Worm (Caenorhabditis elegans) whole organism, L4 larva: Measurements from ENCODE around the gene Y39A1A.27.
A peak's percentile ranks its signal among the peaks of the same experiment; 100 is the strongest.

ENCODE experiments used
- D1046.2 ChIP-seq: fragments of 200-800 bp; sonication (Bioruptor generic); IDR thresholded peaks from 2 replicates; pipeline ENCODE4 v1.3.6; 2022; ENCODE audit warnings: missing genetic modification characterization, missing compliant biosample characterization
- F10B5.3 ChIP-seq: sonication (generic microtip); optimal IDR thresholded peaks from 2 replicates; lab custom pipeline; 2016; ENCODE audit warnings: mild to moderate bottlenecking, missing genetic modification characterization, missing compliant biosample characterization
- F37D6.2 ChIP-seq: sonication (generic microtip); optimal IDR thresholded peaks from 2 replicates; lab custom pipeline; 2016; ENCODE audit warnings: mild to moderate bottlenecking, missing genetic modification characterization, missing compliant biosample characterization
- F49E8.2 ChIP-seq: sonication (generic microtip); optimal IDR thresholded peaks from 2 replicates; lab custom pipeline; 2016; ENCODE audit warnings: missing compliant biosample characterization, mild to moderate bottlenecking, missing genetic modification characterization, borderline replicate concordance
- R02D3.7 ChIP-seq: fragments of 150-350 bp; sonication (generic microtip); optimal IDR thresholded peaks from 3 replicates; lab custom pipeline; 2014; ENCODE audit warnings: missing biosample characterization, missing genetic modification characterization
- T20F7.1 ChIP-seq: fragments of 200-800 bp; sonication (Bioruptor generic); optimal IDR thresholded peaks from 2 replicates; lab custom pipeline; 2018; ENCODE audit warnings: mild to moderate bottlenecking, missing genetic modification characterization, missing compliant biosample characterization
- T26A8.4 ChIP-seq: fragments of 200-800 bp; sonication (Bioruptor generic); IDR thresholded peaks from 2 replicates; pipeline ENCODE4 v1.3.6; 2022; ENCODE audit warnings: missing genetic modification characterization, missing compliant biosample characterization
- Y5F2A.4 ChIP-seq: fragments of 200-800 bp; sonication (Bioruptor generic); optimal IDR thresholded peaks from 2 replicates; lab custom pipeline; 2018; ENCODE audit warnings: mild to moderate bottlenecking, missing genetic modification characterization, missing compliant biosample characterization
- Y75B8A.6 ChIP-seq: fragments of 200-800 bp; sonication (Bioruptor generic); IDR thresholded peaks from 2 replicates; pipeline ENCODE4 v1.3.6; 2022; ENCODE audit warnings: missing genetic modification reagents, missing genetic modification characterization, missing compliant biosample characterization
- ZK337.2 ChIP-seq: fragments of 200-800 bp; sonication (Bioruptor generic); IDR thresholded peaks from 2 replicates; pipeline ENCODE4 v1.3.6; 2022; ENCODE audit warnings: missing genetic modification reagents, missing genetic modification characterization, missing compliant biosample characterization
- aha-1 ChIP-seq: fragments of 150-350 bp; peaks from one replicate; lab custom pipeline; 2014; ENCODE audit warnings: missing biosample characterization, missing genetic modification characterization
- attf-4 ChIP-seq: sonication (generic microtip); optimal IDR thresholded peaks from 3 replicates; lab custom pipeline; 2017; ENCODE audit warnings: missing biosample characterization, missing genetic modification characterization
- ceh-44 ChIP-seq: fragments of 200-800 bp; sonication (Bioruptor generic); IDR thresholded peaks from 2 replicates; pipeline ENCODE4 v1.3.6; 2022; ENCODE audit warnings: missing genetic modification reagents, missing genetic modification characterization, missing compliant biosample characterization
- ces-1 ChIP-seq: fragments of 150-350 bp; sonication (generic microtip); optimal IDR thresholded peaks from 4 replicates; lab custom pipeline; 2014; ENCODE audit warnings: missing biosample characterization, missing genetic modification reagents, missing genetic modification characterization
- cey-2 ChIP-seq: sonication (generic microtip); optimal IDR thresholded peaks from 3 replicates; lab custom pipeline; 2017; ENCODE audit warnings: missing genetic modification characterization, mild to moderate bottlenecking, missing compliant biosample characterization, antibody characterized with exemption, borderline replicate concordance; ENCODE audit not compliant: insufficient read depth
- daf-12 ChIP-seq: fragments of 150-350 bp; optimal IDR thresholded peaks from 2 replicates; lab custom pipeline; 2014; ENCODE audit warnings: missing biosample characterization, missing genetic modification reagents, missing genetic modification characterization
- dmd-9 ChIP-seq: fragments of 200-800 bp; sonication (Bioruptor generic); IDR thresholded peaks from 2 replicates; pipeline ENCODE4 v1.3.6; 2022; ENCODE audit warnings: missing genetic modification reagents, missing genetic modification characterization, missing compliant biosample characterization
- dpl-1 ChIP-seq: fragments of 150-350 bp; optimal IDR thresholded peaks from 2 replicates; lab custom pipeline; 2014; ENCODE audit warnings: missing biosample characterization, missing genetic modification reagents, missing genetic modification characterization
- egl-27 ChIP-seq: sonication (generic microtip); optimal IDR thresholded peaks from 3 replicates; lab custom pipeline; 2017; ENCODE audit warnings: missing biosample characterization, missing genetic modification reagents, missing genetic modification characterization
- fos-1 ChIP-seq: fragments of 150-350 bp; optimal IDR thresholded peaks from 2 replicates; lab custom pipeline; 2014; ENCODE audit warnings: missing biosample characterization, missing genetic modification characterization
- hif-1 ChIP-seq, 2 experiments: sonication (generic microtip); optimal IDR thresholded peaks; 2 replicates each; lab custom pipeline; 2016 to 2017; ENCODE audit warnings: missing compliant biosample characterization in 2 of 2, missing genetic modification characterization in 2 of 2, missing genetic modification reagents in 2 of 2, missing genotype in 2 of 2, mild to moderate bottlenecking in 1 of 2
- hlh-11 ChIP-seq: fragments of 200-800 bp; sonication (Bioruptor generic); optimal IDR thresholded peaks from 2 replicates; lab custom pipeline; 2018; ENCODE audit warnings: mild to moderate bottlenecking, missing genetic modification characterization, missing compliant biosample characterization
- jun-1 ChIP-seq: fragments of 150-350 bp; optimal IDR thresholded peaks from 2 replicates; lab custom pipeline; 2014; ENCODE audit warnings: missing biosample characterization, missing genetic modification reagents, missing genetic modification characterization
- lin-1 ChIP-seq: fragments of 200-800 bp; sonication (Bioruptor generic); IDR thresholded peaks from 2 replicates; pipeline ENCODE4 v1.3.6; 2022; ENCODE audit warnings: missing genetic modification reagents, missing genetic modification characterization, missing compliant biosample characterization
- lin-15B ChIP-seq: fragments of 150-350 bp; sonication (generic microtip); optimal IDR thresholded peaks from 3 replicates; lab custom pipeline; 2014; ENCODE audit warnings: missing biosample characterization, missing genetic modification characterization
- lin-39 ChIP-seq: fragments of 150-350 bp; optimal IDR thresholded peaks from 2 replicates; lab custom pipeline; 2014; ENCODE audit warnings: missing biosample characterization, missing genetic modification reagents, missing genetic modification characterization
- lir-3 ChIP-seq: sonication (generic microtip); optimal IDR thresholded peaks from 2 replicates; lab custom pipeline; 2016; ENCODE audit warnings: mild to moderate bottlenecking, missing genetic modification characterization, missing compliant biosample characterization
- lsy-2 ChIP-seq, 2 experiments: fragments of 150-350 bp in 1 of 2; sonication (generic microtip) in 1 of 2; optimal IDR thresholded peaks; 2 replicates each; lab custom pipeline; 2014 to 2017; ENCODE audit warnings: missing biosample characterization in 2 of 2, missing genetic modification characterization in 2 of 2
- madf-5 ChIP-seq, 2 experiments: fragments of 200-800 bp; sonication (Bioruptor generic); IDR thresholded peaks; 2 replicates each; pipeline ENCODE4 v1.3.6; 2022; ENCODE audit warnings: missing compliant biosample characterization in 2 of 2, missing genetic modification characterization in 2 of 2
- madf-9 ChIP-seq: fragments of 200-800 bp; sonication (Bioruptor generic); conservative IDR thresholded peaks from 2 replicates; pipeline ENCODE4 v1.3.6; 2022; ENCODE audit warnings: missing genetic modification reagents, missing genetic modification characterization, missing compliant biosample characterization
- mdt-29 ChIP-seq: fragments of 200-800 bp; sonication (Bioruptor generic); IDR thresholded peaks from 2 replicates; pipeline ENCODE4 v1.3.6; 2022; ENCODE audit warnings: missing genetic modification reagents, missing genetic modification characterization, missing compliant biosample characterization
- mes-2 ChIP-seq: sonication (generic microtip); optimal IDR thresholded peaks from 2 replicates; lab custom pipeline; 2016; ENCODE audit warnings: missing genotype, mild to moderate bottlenecking, missing genetic modification characterization, missing compliant biosample characterization; ENCODE audit not compliant: poor library complexity, severe bottlenecking
- mxl-2 ChIP-seq: fragments of 200-800 bp; sonication (Bioruptor generic); conservative IDR thresholded peaks from 2 replicates; pipeline ENCODE4 v1.3.6; 2022; ENCODE audit warnings: missing genetic modification reagents, missing genetic modification characterization, missing compliant biosample characterization
- mxl-3 ChIP-seq: fragments of 200-800 bp; sonication (Bioruptor generic); optimal IDR thresholded peaks from 2 replicates; lab custom pipeline; 2018; ENCODE audit warnings: mild to moderate bottlenecking, missing genetic modification characterization, missing compliant biosample characterization
- nhr-10 ChIP-seq: fragments of 150-350 bp; optimal IDR thresholded peaks from 2 replicates; lab custom pipeline; 2014; ENCODE audit warnings: missing biosample characterization, missing genetic modification characterization
- nhr-102 ChIP-seq: sonication (generic microtip); optimal IDR thresholded peaks from 2 replicates; lab custom pipeline; 2016; ENCODE audit warnings: mild to moderate bottlenecking, missing genetic modification characterization, moderate library complexity, missing compliant biosample characterization
- nhr-25 ChIP-seq: sonication (generic microtip); optimal IDR thresholded peaks from 2 replicates; lab custom pipeline; 2017; ENCODE audit warnings: missing genetic modification characterization, mild to moderate bottlenecking, missing compliant biosample characterization, antibody characterized with exemption, moderate library complexity, borderline replicate concordance; ENCODE audit not compliant: insufficient read depth
- nhr-41 ChIP-seq: fragments of 200-800 bp; sonication (Bioruptor generic); IDR thresholded peaks from 2 replicates; pipeline ENCODE4 v1.3.6; 2022; ENCODE audit warnings: missing genetic modification reagents, missing genetic modification characterization, missing compliant biosample characterization
- nhr-48 ChIP-seq: sonication (generic microtip); optimal IDR thresholded peaks from 2 replicates; lab custom pipeline; 2016; ENCODE audit warnings: mild to moderate bottlenecking, missing genetic modification characterization, missing compliant biosample characterization
- pha-4 ChIP-seq, 2 experiments: fragments of 150-350 bp in 1 of 2; fragments of 200-800 bp in 1 of 2; sonication (Bioruptor generic) in 1 of 2; IDR thresholded peaks in 1 of 2; optimal IDR thresholded peaks in 1 of 2; 2 replicates each; pipeline versions ENCODE4 v1.3.6 to Lab custom; 2014 to 2022; ENCODE audit warnings: missing genetic modification characterization in 2 of 2, missing genetic modification reagents in 2 of 2, missing biosample characterization in 1 of 2, missing compliant biosample characterization in 1 of 2
- pqm-1 ChIP-seq: sonication (generic microtip); optimal IDR thresholded peaks from 2 replicates; lab custom pipeline; 2017; ENCODE audit warnings: missing biosample characterization, missing genetic modification characterization
- saeg-2 ChIP-seq: fragments of 200-800 bp; sonication (Bioruptor generic); IDR thresholded peaks from 2 replicates; pipeline ENCODE4 v1.3.6; 2022; ENCODE audit warnings: missing genetic modification reagents, missing genetic modification characterization, missing compliant biosample characterization
- set-16 ChIP-seq: fragments of 200-800 bp; sonication (Bioruptor generic); IDR thresholded peaks from 2 replicates; pipeline ENCODE4 v1.3.6; 2022; ENCODE audit warnings: missing genetic modification reagents, missing genetic modification characterization, missing compliant biosample characterization
- snpc-1.2 ChIP-seq: fragments of 200-800 bp; sonication (Bioruptor generic); IDR thresholded peaks from 2 replicates; pipeline ENCODE4 v1.3.6; 2022; ENCODE audit warnings: missing genetic modification reagents, missing genetic modification characterization, missing compliant biosample characterization
- tag-97 ChIP-seq: fragments of 200-800 bp; sonication (Bioruptor generic); IDR thresholded peaks from 2 replicates; pipeline ENCODE4 v1.3.6; 2022; ENCODE audit warnings: missing genetic modification characterization, missing compliant biosample characterization
- unc-130 ChIP-seq: sonication (generic microtip); optimal IDR thresholded peaks from 2 replicates; lab custom pipeline; 2016; ENCODE audit warnings: missing genetic modification reagents, missing genetic modification characterization, missing compliant biosample characterization
- unc-39 ChIP-seq: sonication (generic microtip); optimal IDR thresholded peaks from 2 replicates; lab custom pipeline; 2017; ENCODE audit warnings: missing biosample characterization, missing genetic modification characterization
- zfp-2 ChIP-seq: sonication (generic microtip); optimal IDR thresholded peaks from 2 replicates; lab custom pipeline; 2016; ENCODE audit warnings: mild to moderate bottlenecking, missing genetic modification characterization, missing compliant biosample characterization
- ztf-11 ChIP-seq: fragments of 150-350 bp; optimal IDR thresholded peaks from 2 replicates; lab custom pipeline; 2014; ENCODE audit warnings: missing biosample characterization, missing genetic modification characterization
- ztf-7 ChIP-seq: fragments of 150-350 bp; optimal IDR thresholded peaks from 2 replicates; lab custom pipeline; 2014; ENCODE audit warnings: missing biosample characterization, missing genetic modification characterization

Y39A1A.27 gene

ce11 chrIII:10634034-10634433 is 4.7 kb upstream of the Y39A1A.27 start (continued):
- TF ChIP-seq F37D6.2 (tag; lab: Kevin White, UChicago), result peak; percentile 81
- TF ChIP-seq nhr-25, result peak; percentile 81
- TF ChIP-seq mxl-3 (GFP tag; lab: Kevin White, UChicago), result peak; percentile 90
- peak; percentile 53; the same call in 1 of the 2 replicates for TF ChIP-seq snpc-1.2
- peak; percentile 79 for TF ChIP-seq mes-2 (tag; lab: Kevin White, UChicago)
- no peak for TF ChIP-seq ztf-7
- TF ChIP-seq F10B5.3, result peak; percentile 7
- no peak for TF ChIP-seq T20F7.1 (GFP tag; lab: Kevin White, UChicago)
- TF ChIP-seq fos-1, result no peak
- no peak for TF ChIP-seq cey-2 (tag; lab: Kevin White, UChicago)
- TF ChIP-seq Y5F2A.4, result no peak
- TF ChIP-seq ztf-11 (tag; lab: Kevin White, UChicago), result no peak
- peak; percentile 93 for TF ChIP-seq pha-4 (GFP tag; IDR thresholded peaks at IDR 0.05; lab: Robert Waterston, UW)
- TF ChIP-seq pha-4 (tag; optimal IDR thresholded peaks at IDR 0.05; lab: Kevin White, UChicago), result no peak
- TF ChIP-seq nhr-41 (GFP tag; lab: Robert Waterston, UW), result peak; percentile 92; the same call in 1 of the 2 replicates
- TF ChIP-seq nhr-10 (tag; lab: Kevin White, UChicago), result peak; percentile 86
- TF ChIP-seq dpl-1 (GFP tag; lab: Kevin White, UChicago), result peak; percentile 60
- TF ChIP-seq ces-1, result no peak
- peak; percentile 41; the same call in 1 of the 2 replicates for TF ChIP-seq dmd-9
- TF ChIP-seq hlh-11 (tag; lab: Kevin White, UChicago), result peak; percentile 97
- TF ChIP-seq lin-15B (tag; lab: Kevin White, UChicago), result no peak
- TF ChIP-seq daf-12, result no peak
- no peak for TF ChIP-seq R02D3.7 (tag; lab: Kevin White, UChicago)
- TF ChIP-seq nhr-48 (tag; lab: Kevin White, UChicago), result peak; percentile 84
- TF ChIP-seq lin-1 (GFP tag; lab: Robert Waterston, UW), result peak; percentile 64; the same call in 1 of the 2 replicates
- no peak for TF ChIP-seq mxl-2
- TF ChIP-seq hif-1 (tag; optimal IDR thresholded peaks at IDR 0.05; lab: Kevin White, UChicago), result peak; percentile 21 to 81
- TF ChIP-seq zfp-2 (tag; lab: Kevin White, UChicago), result no peak
- no peak for TF ChIP-seq attf-4 (tag; lab: Kevin White, UChicago)
- TF ChIP-seq aha-1, result peak; percentile 99
- no peak for TF ChIP-seq mdt-29 (GFP tag; lab: Robert Waterston, UW)
- no peak for TF ChIP-seq D1046.2 (GFP tag; lab: Robert Waterston, UW)
- no peak for TF ChIP-seq lir-3
- TF ChIP-seq saeg-2 (GFP tag; lab: Robert Waterston, UW), result peak; percentile 88
- no peak for TF ChIP-seq tag-97 (GFP tag; lab: Robert Waterston, UW)
- TF ChIP-seq unc-130 (GFP tag; lab: Kevin White, UChicago), result no peak
- no peak for TF ChIP-seq jun-1
- no peak for TF ChIP-seq ZK337.2
- no peak for TF ChIP-seq F49E8.2
- TF ChIP-seq egl-27 (tag; lab: Kevin White, UChicago), result no peak
- TF ChIP-seq lsy-2 (tag; optimal IDR thresholded peaks at IDR 0.05; lab: Kevin White, UChicago), result peak; percentile 71 to 87
- TF ChIP-seq Y75B8A.6 (GFP tag; lab: Robert Waterston, UW), result no peak
- TF ChIP-seq nhr-102 (tag; lab: Kevin White, UChicago), result peak; percentile 84
- no peak for TF ChIP-seq madf-5 (GFP tag; IDR thresholded peaks at IDR 0.05; lab: Robert Waterston, UW)
- peak; percentile 54; the same call in 1 of the 2 replicates for TF ChIP-seq madf-9 (GFP tag; lab: Robert Waterston, UW)
- TF ChIP-seq pqm-1 (tag; lab: Kevin White, UChicago), result no peak
- TF ChIP-seq ceh-44 (GFP tag; lab: Robert Waterston, UW), result no peak
- no peak for TF ChIP-seq unc-39
- TF ChIP-seq T26A8.4, result peak; percentile 83
- peak; percentile 100 for TF ChIP-seq set-16 (GFP tag; lab: Robert Waterston, UW)
- TF ChIP-seq lin-39 (tag; lab: Kevin White, UChicago), result no peak
